Worm (Caenorhabditis elegans) whole organism, early embryonic: ENCODE results near the gene bus-8B.

ENCODE experiments used
- B0310.2 ChIP-seq: sonication (generic microtip); optimal IDR thresholded peaks from 2 replicates; lab custom pipeline; 2016; ENCODE audit warnings: mild to moderate bottlenecking, missing genetic modification characterization, missing compliant biosample characterization
- F13C5.2 ChIP-seq: sonication (generic microtip); optimal IDR thresholded peaks from 2 replicates; lab custom pipeline; 2017; ENCODE audit warnings: mild to moderate bottlenecking, missing genetic modification characterization, inconsistent platforms, missing compliant biosample characterization
- aly-1 ChIP-seq: sonication (generic microtip); optimal IDR thresholded peaks from 2 replicates; lab custom pipeline; 2016; ENCODE audit warnings: missing genetic modification characterization, missing compliant biosample characterization
- ama-1 ChIP-seq: fragments of 150-350 bp; optimal IDR thresholded peaks from 2 replicates; lab custom pipeline; 2014
- ceh-13 ChIP-seq: fragments of 200-800 bp; sonication (Bioruptor generic); optimal IDR thresholded peaks from 2 replicates; lab custom pipeline; 2018; ENCODE audit warnings: mild to moderate bottlenecking, missing genetic modification characterization, missing compliant biosample characterization
- ceh-36 ChIP-seq: sonication (generic microtip); optimal IDR thresholded peaks from 2 replicates; lab custom pipeline; 2016; ENCODE audit warnings: missing genetic modification characterization, inconsistent platforms, missing compliant biosample characterization
- ets-7 ChIP-seq: sonication (generic microtip); optimal IDR thresholded peaks from 2 replicates; lab custom pipeline; 2016; ENCODE audit warnings: missing genotype, missing genetic modification characterization, missing compliant biosample characterization
- flt-1 ChIP-seq: fragments of 200-800 bp; sonication (Bioruptor generic); IDR thresholded peaks from 2 replicates; pipeline ENCODE4 v1.3.6; 2022; ENCODE audit warnings: missing genetic modification characterization, missing compliant biosample characterization
- hmbx-1 ChIP-seq: sonication (generic microtip); optimal IDR thresholded peaks from 2 replicates; lab custom pipeline; 2016; ENCODE audit warnings: mild to moderate bottlenecking, missing genetic modification characterization, missing compliant biosample characterization
- hmg-4 ChIP-seq: fragments of 200-800 bp; sonication (Bioruptor generic); optimal IDR thresholded peaks from 2 replicates; lab custom pipeline; 2018; ENCODE audit warnings: mild to moderate bottlenecking, missing genetic modification characterization, missing compliant biosample characterization
- hnd-1 ChIP-seq: sonication (generic microtip); optimal IDR thresholded peaks from 2 replicates; lab custom pipeline; 2016; ENCODE audit warnings: missing genetic modification characterization, missing compliant biosample characterization
- pes-1 ChIP-seq: fragments of 200-800 bp; sonication (Bioruptor generic); IDR thresholded peaks from 2 replicates; pipeline ENCODE4 v1.3.6; 2022; ENCODE audit warnings: missing genetic modification reagents, missing genetic modification characterization, missing compliant biosample characterization
- scrt-1 ChIP-seq: fragments of 200-800 bp; sonication (Bioruptor generic); IDR thresholded peaks from 2 replicates; pipeline ENCODE4 v1.3.6; 2022; ENCODE audit warnings: missing genetic modification characterization, missing compliant biosample characterization
- sea-1 ChIP-seq: fragments of 200-800 bp; sonication (Bioruptor generic); conservative IDR thresholded peaks from 2 replicates; pipeline ENCODE4 v1.3.6; 2022; ENCODE audit warnings: missing genetic modification characterization, missing compliant biosample characterization
- tbx-11 ChIP-seq: fragments of 200-800 bp; sonication (Bioruptor generic); IDR thresholded peaks from 2 replicates; pipeline ENCODE4 v1.3.6; 2022; ENCODE audit warnings: missing genetic modification characterization, missing compliant biosample characterization
- tbx-37 ChIP-seq: fragments of 200-800 bp; sonication (Bioruptor generic); conservative IDR thresholded peaks from 2 replicates; pipeline ENCODE4 v1.3.6; 2022; ENCODE audit warnings: missing genetic modification reagents, missing genetic modification characterization, missing compliant biosample characterization
- tra-4 ChIP-seq: sonication (generic microtip); optimal IDR thresholded peaks from 2 replicates; lab custom pipeline; 2017; ENCODE audit warnings: missing genetic modification characterization, missing compliant biosample characterization

bus-8B gene

DNA sequence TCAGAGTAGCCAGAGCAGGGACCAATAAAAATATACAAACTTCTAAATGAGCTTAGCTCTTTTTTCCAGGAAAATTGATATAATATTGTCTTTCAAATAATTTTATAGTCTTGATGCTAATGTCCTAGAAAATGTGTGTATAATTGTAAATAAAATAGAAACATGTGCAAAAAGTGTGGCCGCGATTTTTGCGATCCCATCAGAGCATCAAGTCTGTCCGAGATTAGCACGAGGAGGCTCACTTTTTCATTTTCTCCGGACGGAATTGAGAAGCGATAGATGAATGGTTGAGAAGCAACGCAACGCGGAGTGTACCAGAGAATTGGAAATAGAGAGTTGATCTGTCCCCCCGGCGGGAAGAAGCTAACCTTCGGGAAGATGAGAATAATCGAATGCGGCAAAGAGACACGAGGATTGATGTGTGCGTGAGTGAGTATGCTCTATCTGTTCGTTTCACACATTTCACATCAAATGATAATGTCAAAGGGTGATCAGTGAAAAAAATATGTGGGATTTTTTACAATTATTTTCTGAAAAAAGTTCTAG lies 13.4 kb downstream of the bus-8B start:
- TF ChIP-seq hnd-1 (tag; lab: Kevin White, UChicago), result no peak
- TF ChIP-seq F13C5.2 (tag; lab: Kevin White, UChicago), result no peak
- no peak for TF ChIP-seq hmg-4 (GFP tag; lab: Kevin White, UChicago)
- TF ChIP-seq ets-7 (tag; lab: Kevin White, UChicago), result no peak
- no peak for TF ChIP-seq aly-1 (tag; lab: Kevin White, UChicago)
- no peak for TF ChIP-seq B0310.2
- no peak for TF ChIP-seq tbx-37 (GFP tag; lab: Robert Waterston, UW)
- TF ChIP-seq scrt-1 (GFP tag; lab: Robert Waterston, UW), result no peak
- TF ChIP-seq pes-1 (GFP tag; lab: Robert Waterston, UW), result no peak
- no peak for TF ChIP-seq tra-4
- no peak for TF ChIP-seq sea-1 (GFP tag; lab: Robert Waterston, UW)
- TF ChIP-seq hmbx-1 (tag; lab: Kevin White, UChicago), result no peak
- TF ChIP-seq ceh-36 (tag; lab: Kevin White, UChicago), result no peak
- no peak for TF ChIP-seq flt-1 (GFP tag; lab: Robert Waterston, UW)
- TF ChIP-seq ama-1 (lab: Kevin White, UChicago), result no peak

DNA sequence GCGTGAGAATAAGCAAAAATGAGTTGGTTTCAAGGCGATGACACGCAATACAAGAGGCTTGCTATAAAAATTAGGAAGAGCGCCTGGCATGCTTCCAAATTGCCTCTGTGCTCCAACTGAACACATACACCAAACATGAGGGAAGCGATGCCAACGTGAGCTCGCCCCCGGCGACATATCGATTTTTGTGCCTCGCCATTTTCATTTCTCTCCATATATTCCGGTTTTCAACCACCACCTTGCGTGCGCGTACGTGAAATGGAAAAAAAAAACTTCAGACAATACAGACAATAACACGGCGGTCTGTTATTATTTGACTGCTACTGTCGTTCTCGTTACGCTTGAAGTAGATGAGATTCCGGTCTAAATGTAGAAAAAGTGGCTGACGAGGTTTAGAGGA lies 14.8 kb downstream of the bus-8B start:
- no peak for TF ChIP-seq hnd-1 (tag; lab: Kevin White, UChicago)
- TF ChIP-seq hmg-4 (GFP tag; lab: Kevin White, UChicago), result no peak
- TF ChIP-seq tbx-37 (GFP tag; lab: Robert Waterston, UW), result no peak
- no peak for TF ChIP-seq ceh-36 (tag; lab: Kevin White, UChicago)
- TF ChIP-seq tbx-11 (GFP tag; lab: Robert Waterston, UW), result no peak
- TF ChIP-seq F13C5.2 (tag; lab: Kevin White, UChicago), result no peak
- no peak for TF ChIP-seq hmbx-1 (tag; lab: Kevin White, UChicago)
- TF ChIP-seq tra-4, result no peak
- TF ChIP-seq pes-1 (GFP tag; lab: Robert Waterston, UW), result no peak

DNA sequence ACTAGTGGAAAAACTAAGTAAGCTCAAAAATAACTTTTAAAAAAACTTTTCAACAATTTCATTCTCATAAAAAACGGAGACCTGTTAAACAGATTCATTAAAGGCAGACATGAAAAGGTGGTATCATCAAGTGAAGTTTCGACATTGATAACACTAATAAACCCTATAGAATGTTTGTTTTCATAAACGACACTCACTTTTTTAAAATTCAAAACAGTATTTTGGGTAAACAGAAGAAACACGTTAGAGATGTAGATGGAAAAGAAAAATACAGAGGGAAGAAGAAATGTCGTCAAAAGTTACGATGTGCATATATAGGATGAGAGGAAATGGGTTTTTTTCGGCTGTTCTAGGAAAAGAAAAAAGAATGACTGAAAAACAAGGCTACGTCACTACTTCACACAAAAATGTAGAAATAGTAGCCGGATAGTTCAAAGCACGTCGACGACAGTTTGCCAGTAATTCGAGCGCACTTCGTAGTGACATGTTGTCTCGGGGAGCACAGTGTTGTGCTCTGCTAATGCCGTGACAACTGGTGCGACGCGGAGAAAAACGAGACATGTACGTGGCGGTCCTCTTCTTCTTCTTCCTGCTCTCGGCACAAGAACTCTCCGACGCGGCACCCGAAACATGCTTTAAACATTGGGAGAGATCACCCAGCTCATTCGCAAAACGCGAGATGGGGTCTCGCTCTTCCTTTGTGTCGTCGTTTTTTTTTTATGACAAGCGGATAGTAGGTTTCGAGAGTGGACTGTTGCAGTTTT lies 16.2 kb downstream of the bus-8B start:
- TF ChIP-seq sea-1 (GFP tag; lab: Robert Waterston, UW) (no peak), hmg-4 (GFP tag; lab: Kevin White, UChicago) (peak; percentile 15)

DNA sequence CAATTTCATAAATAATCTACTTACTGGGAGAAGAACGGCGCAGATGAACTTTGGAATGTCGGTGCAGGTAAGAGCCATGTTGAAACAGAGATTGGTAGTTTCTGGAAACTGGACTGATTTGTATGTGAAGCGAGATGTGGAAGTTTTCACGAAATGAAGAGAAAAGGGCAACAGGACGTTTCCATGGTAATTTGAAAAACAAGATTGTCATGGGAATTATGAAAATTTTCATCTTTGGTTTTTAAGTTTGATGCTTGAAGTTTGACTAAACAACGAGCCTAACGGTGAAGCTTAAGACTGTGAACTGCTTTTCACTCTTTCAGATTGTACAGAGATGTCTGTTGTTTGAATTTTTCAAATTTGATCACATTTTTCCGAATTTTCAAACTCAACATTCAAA lies 19.1 kb downstream of the bus-8B start, which contains the start of gene T23F2.3:
TSS of gene T23F2.3 (minus strand) at position 101 of the 400 bp plus-strand sequence.
- TF ChIP-seq hmbx-1 (tag; lab: Kevin White, UChicago) (no peak), aly-1 (tag; lab: Kevin White, UChicago) (no peak), ceh-13 (GFP tag; lab: Kevin White, UChicago) (no peak), pes-1 (GFP tag; lab: Robert Waterston, UW) (no peak), B0310.2 (no peak), ama-1 (lab: Kevin White, UChicago) (no peak), hmg-4 (GFP tag; lab: Kevin White, UChicago) (no peak), tra-4 (no peak), tbx-37 (GFP tag; lab: Robert Waterston, UW) (no peak), scrt-1 (GFP tag; lab: Robert Waterston, UW) (no peak), ets-7 (tag; lab: Kevin White, UChicago) (no peak), tbx-11 (GFP tag; lab: Robert Waterston, UW) (no peak)

DNA sequence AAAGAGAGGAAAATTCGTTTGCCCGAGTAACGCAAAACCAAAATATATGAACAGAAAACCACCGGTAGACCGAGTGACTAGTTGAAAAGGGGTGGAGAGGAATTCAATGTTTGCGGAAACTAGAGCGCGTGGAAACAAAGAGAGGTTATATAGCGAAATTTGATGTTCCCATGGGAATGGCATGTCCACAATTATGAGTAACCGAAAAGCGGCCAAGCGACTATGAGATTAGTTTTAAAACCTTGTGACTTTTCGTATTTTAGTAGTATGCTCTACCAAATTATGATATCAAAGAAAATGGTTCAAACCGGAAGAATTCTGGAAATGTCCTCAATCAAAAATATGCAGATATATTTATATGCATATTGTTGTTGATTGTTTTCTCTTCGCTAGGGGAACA lies 19.6 kb downstream of the bus-8B start:
- TF ChIP-seq ceh-36 (tag; lab: Kevin White, UChicago) (no peak), tra-4 (no peak), scrt-1 (GFP tag; lab: Robert Waterston, UW) (no peak), F13C5.2 (tag; lab: Kevin White, UChicago) (no peak), flt-1 (GFP tag; lab: Robert Waterston, UW) (no peak), aly-1 (tag; lab: Kevin White, UChicago) (no peak), tbx-37 (GFP tag; lab: Robert Waterston, UW) (no peak), B0310.2 (no peak), tbx-11 (GFP tag; lab: Robert Waterston, UW) (no peak), hnd-1 (tag; lab: Kevin White, UChicago) (no peak), ama-1 (lab: Kevin White, UChicago) (no peak), hmg-4 (GFP tag; lab: Kevin White, UChicago) (no peak), ceh-13 (GFP tag; lab: Kevin White, UChicago) (no peak), ets-7 (tag; lab: Kevin White, UChicago) (no peak), sea-1 (GFP tag; lab: Robert Waterston, UW) (no peak), pes-1 (GFP tag; lab: Robert Waterston, UW) (no peak), hmbx-1 (tag; lab: Kevin White, UChicago) (no peak)

DNA sequence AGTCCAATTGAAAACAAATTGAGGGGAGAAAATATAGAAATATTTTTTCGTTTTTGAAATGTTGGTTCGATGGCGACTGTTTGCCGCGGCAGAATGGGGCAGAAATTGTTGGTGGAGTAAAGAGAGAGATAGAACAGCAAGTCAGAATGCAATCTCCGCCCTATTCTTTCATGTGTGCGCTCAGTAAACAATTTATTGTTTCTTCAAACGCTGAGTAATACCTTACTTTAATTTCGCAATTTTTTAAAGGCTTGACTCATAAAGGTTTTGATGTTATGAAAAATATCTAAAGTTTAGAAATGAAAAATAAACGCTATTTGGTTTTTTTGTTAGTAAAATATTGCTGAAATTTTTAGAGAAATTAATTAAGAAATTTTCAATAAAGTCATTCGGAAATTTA lies 21.2 kb downstream of the bus-8B start:
- TF ChIP-seq ceh-13 (GFP tag; lab: Kevin White, UChicago) (no peak), ets-7 (tag; lab: Kevin White, UChicago) (no peak), sea-1 (GFP tag; lab: Robert Waterston, UW) (no peak), tbx-37 (GFP tag; lab: Robert Waterston, UW) (no peak), aly-1 (tag; lab: Kevin White, UChicago) (no peak), flt-1 (GFP tag; lab: Robert Waterston, UW) (no peak), pes-1 (GFP tag; lab: Robert Waterston, UW) (no peak), hmbx-1 (tag; lab: Kevin White, UChicago) (no peak), ceh-36 (tag; lab: Kevin White, UChicago) (no peak), tbx-11 (GFP tag; lab: Robert Waterston, UW) (no peak), tra-4 (no peak), hmg-4 (GFP tag; lab: Kevin White, UChicago) (no peak), scrt-1 (GFP tag; lab: Robert Waterston, UW) (no peak), hnd-1 (tag; lab: Kevin White, UChicago) (no peak)
